Fruit fly (Drosophila melanogaster) whole organism, wandering third instar larva: Measurements from ENCODE around the gene CG12016.

Source experiments
- CG32264 ChIP-seq: fragments of 200-800 bp; sonication (Bioruptor generic); optimal IDR thresholded peaks from 2 replicates; lab custom pipeline; 2016; ENCODE audit warnings: missing biosample characterization, missing genetic modification characterization
- CG9705 ChIP-seq: fragments of 200-800 bp; sonication (Bioruptor generic); optimal IDR thresholded peaks from 2 replicates; lab custom pipeline; 2018; ENCODE audit warnings: missing biosample characterization, mild to moderate bottlenecking, missing genetic modification characterization
- CrebA ChIP-seq: fragments of 200-800 bp; sonication (Bioruptor generic); optimal IDR thresholded peaks from 2 replicates; lab custom pipeline; 2016; ENCODE audit warnings: missing biosample characterization, mild to moderate bottlenecking, missing genetic modification characterization, borderline replicate concordance
- Dfd ChIP-seq: fragments of >200 bp; optimal IDR thresholded peaks from 2 replicates; lab custom pipeline; 2017; ENCODE audit warnings: missing biosample characterization, missing genetic modification characterization
- Dif ChIP-seq: fragments of 200-275, 200-300 bp; sonication (Bioruptor generic); optimal IDR thresholded peaks from 2 replicates; lab custom pipeline; 2018; ENCODE audit warnings: missing biosample characterization, missing genetic modification characterization; ENCODE audit not compliant: partially characterized antibody
- GATAd ChIP-seq: sonication (Bioruptor generic); optimal IDR thresholded peaks from 2 replicates; lab custom pipeline; 2016; ENCODE audit warnings: missing biosample characterization, missing genetic modification characterization
- HLH106 ChIP-seq: fragments of 200-800 bp; optimal IDR thresholded peaks from 3 replicates; lab custom pipeline; 2019; ENCODE audit warnings: missing biosample characterization, mild to moderate bottlenecking, missing genetic modification characterization, moderate library complexity
- Hnf4 ChIP-seq: fragments of 200-800 bp; sonication (Bioruptor generic); optimal IDR thresholded peaks from 2 replicates; lab custom pipeline; 2016; ENCODE audit warnings: missing biosample characterization, mild to moderate bottlenecking, missing genetic modification characterization
- Hr78 ChIP-seq: fragments of >200 bp; optimal IDR thresholded peaks from 2 replicates; lab custom pipeline; 2017; ENCODE audit warnings: missing biosample characterization, missing genetic modification characterization
- Hr83 ChIP-seq: fragments of 200-300 bp; sonication (Bioruptor generic); optimal IDR thresholded peaks from 2 replicates; lab custom pipeline; 2016; ENCODE audit warnings: missing biosample characterization, mild to moderate bottlenecking, missing genetic modification characterization, moderate library complexity; ENCODE audit not compliant: poor library complexity, severe bottlenecking
- Myc ChIP-seq: fragments of >200 bp; optimal IDR thresholded peaks from 2 replicates; lab custom pipeline; 2017
- N ChIP-seq: fragments of >200 bp; optimal IDR thresholded peaks from 2 replicates; lab custom pipeline; 2018; ENCODE audit warnings: missing biosample characterization, missing external identifiers, missing genetic modification characterization
- Rel ChIP-seq, 2 experiments: fragments of 200-800 bp; sonication (Bioruptor generic) in 1 of 2; optimal IDR thresholded peaks; 2 replicates in 1 of 2; 3 replicates in 1 of 2; lab custom pipeline; 2016 to 2019; ENCODE audit warnings: mild to moderate bottlenecking in 2 of 2, missing biosample characterization in 2 of 2, missing genetic modification characterization in 2 of 2, moderate library complexity in 1 of 2
- Sp1 ChIP-seq: fragments of 200-800 bp; sonication (Bioruptor generic); optimal IDR thresholded peaks from 3 replicates; lab custom pipeline; 2019; ENCODE audit warnings: missing biosample characterization, mild to moderate bottlenecking, missing genetic modification characterization, moderate library complexity
- Vsx2 ChIP-seq: fragments of 200-300, 225-300 bp; sonication (Bioruptor generic); optimal IDR thresholded peaks from 2 replicates; lab custom pipeline; 2018; ENCODE audit warnings: missing biosample characterization, missing genetic modification characterization; ENCODE audit not compliant: partially characterized antibody
- br ChIP-seq: fragments of 200-800 bp; sonication (Bioruptor generic); optimal IDR thresholded peaks from 2 replicates; lab custom pipeline; 2016; ENCODE audit warnings: missing biosample characterization, missing genetic modification characterization
- brk ChIP-seq: fragments of 200-800 bp; sonication (Bioruptor generic); optimal IDR thresholded peaks from 2 replicates; lab custom pipeline; 2016; ENCODE audit warnings: missing biosample characterization, mild to moderate bottlenecking, missing genetic modification characterization
- dl ChIP-seq, 2 experiments: fragments of 175-275, 200-275 bp in 1 of 2; fragments of 200-275 bp in 1 of 2; sonication (Bioruptor generic); optimal IDR thresholded peaks; lab custom pipeline; 2018; ENCODE audit warnings: mild to moderate bottlenecking in 2 of 2, missing biosample characterization in 2 of 2, missing genetic modification characterization in 2 of 2, moderate library complexity in 2 of 2; ENCODE audit not compliant: partially characterized antibody in 2 of 2, insufficient read depth in 1 of 2
- dsf ChIP-seq: sonication (Bioruptor generic); optimal IDR thresholded peaks from 2 replicates; lab custom pipeline; 2016; ENCODE audit warnings: missing biosample characterization, missing genetic modification characterization, borderline replicate concordance
- ey ChIP-seq: fragments of 200-800 bp; sonication (Bioruptor generic); optimal IDR thresholded peaks from 2 replicates; lab custom pipeline; 2016; ENCODE audit warnings: missing biosample characterization, missing genetic modification characterization
- foxo ChIP-seq, 2 experiments: fragments of 200-800 bp; sonication (Bioruptor generic); optimal IDR thresholded peaks; 2 replicates in 1 of 2; 3 replicates in 1 of 2; lab custom pipeline; 2016 to 2017; ENCODE audit warnings: missing biosample characterization in 2 of 2, missing genetic modification characterization in 2 of 2
- fru ChIP-seq: fragments of 200-800 bp; sonication (Bioruptor generic); optimal IDR thresholded peaks from 3 replicates; lab custom pipeline; 2016; ENCODE audit warnings: missing biosample characterization, mild to moderate bottlenecking, missing genetic modification characterization
- h ChIP-seq: fragments of 200-800 bp; sonication (Bioruptor generic); optimal IDR thresholded peaks from 3 replicates; lab custom pipeline; 2016; ENCODE audit warnings: missing biosample characterization, mild to moderate bottlenecking, missing genetic modification characterization
- pan ChIP-seq: fragments of >200 bp; optimal IDR thresholded peaks from 2 replicates; lab custom pipeline; 2017
- psq ChIP-seq: fragments of 200-800 bp; sonication (Bioruptor generic); optimal IDR thresholded peaks from 3 replicates; lab custom pipeline; 2017; ENCODE audit warnings: missing biosample characterization, mild to moderate bottlenecking, missing genetic modification characterization, moderate library complexity
- rgr ChIP-seq: fragments of 200-800 bp; sonication (Bioruptor generic); optimal IDR thresholded peaks from 3 replicates; lab custom pipeline; 2016; ENCODE audit warnings: missing biosample characterization, mild to moderate bottlenecking, missing genetic modification characterization
- sv ChIP-seq: fragments of 200-800 bp; sonication (Bioruptor generic); optimal IDR thresholded peaks from 3 replicates; lab custom pipeline; 2016; ENCODE audit warnings: missing biosample characterization, missing genetic modification characterization

The CG12016 gene

DNA sequence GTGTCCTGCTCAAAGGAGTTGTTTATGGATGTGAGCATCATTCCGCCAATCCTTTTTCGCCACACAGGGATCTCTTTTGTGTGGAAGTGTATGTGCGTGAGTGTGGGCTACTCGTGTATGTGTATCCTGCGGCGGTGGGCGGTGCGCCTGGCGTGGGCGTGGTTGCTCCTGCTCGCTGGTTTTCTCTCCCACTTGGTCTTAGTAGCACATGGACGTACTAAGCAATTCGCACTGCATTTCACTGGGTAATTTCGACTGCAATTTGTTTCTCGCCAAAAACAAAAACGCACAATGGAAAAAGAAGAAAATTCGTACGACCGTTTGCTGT is 6.2 kb downstream of the CG12016 start:
- no peak for TF ChIP-seq Dif
- no peak for TF ChIP-seq psq (GFP tag; lab: Kevin White, UChicago)
- no peak for TF ChIP-seq h (GFP tag; lab: Kevin White, UChicago)
- no peak for TF ChIP-seq Hr78 (GFP tag; lab: Kevin White, UChicago)
- TF ChIP-seq, all 38 proteins: peak for 0

dm6 chr3L:3325925-3326903 is 6.9 kb downstream of the CG12016 start, which contains the start of gene Gtpx:
TSS of gene Gtpx (plus strand) at chr3L:3326265.
- TF ChIP-seq CG32264 (GFP tag; lab: Kevin White, UChicago) (no peak), HLH106 (tag; lab: Kevin White, UChicago) (peak; percentile 59), dsf (GFP tag; lab: Kevin White, UChicago) (no peak), h (GFP tag; lab: Kevin White, UChicago) (peak; percentile 66), GATAd (GFP tag; lab: Kevin White, UChicago) (no peak), Rel (GFP tag; optimal IDR thresholded peaks at IDR 0.05; lab: Kevin White, UChicago) (no peak), Rel (tag; optimal IDR thresholded peaks at IDR 0.05; lab: Kevin White, UChicago) (peak; percentile 70), ey (peak; percentile 57), CG9705 (GFP tag; lab: Kevin White, UChicago) (peak; percentile 56), br (GFP tag; lab: Kevin White, UChicago) (peak; percentile 32), Hr78 (GFP tag; lab: Kevin White, UChicago) (no peak), foxo (GFP tag; optimal IDR thresholded peaks at IDR 0.05; lab: Kevin White, UChicago) (peak in 1 of 2 experiments; percentile 68), pan (lab: Kevin White, UChicago) (no peak), psq (GFP tag; lab: Kevin White, UChicago) (peak; percentile 37), sv (GFP tag; lab: Kevin White, UChicago) (peak; percentile 25), Dfd (no peak), fru (GFP tag; lab: Kevin White, UChicago) (peak; percentile 35), Hr83 (GFP tag; lab: Kevin White, UChicago) (peak; percentile 73), Hnf4 (peak; percentile 78), rgr (GFP tag; lab: Kevin White, UChicago) (peak; percentile 43), Myc (lab: Kevin White, UChicago) (peak; percentile 76), Sp1 (GFP tag; lab: Kevin White, UChicago) (peak; percentile 47), CrebA (GFP tag; lab: Kevin White, UChicago) (no peak)

DNA sequence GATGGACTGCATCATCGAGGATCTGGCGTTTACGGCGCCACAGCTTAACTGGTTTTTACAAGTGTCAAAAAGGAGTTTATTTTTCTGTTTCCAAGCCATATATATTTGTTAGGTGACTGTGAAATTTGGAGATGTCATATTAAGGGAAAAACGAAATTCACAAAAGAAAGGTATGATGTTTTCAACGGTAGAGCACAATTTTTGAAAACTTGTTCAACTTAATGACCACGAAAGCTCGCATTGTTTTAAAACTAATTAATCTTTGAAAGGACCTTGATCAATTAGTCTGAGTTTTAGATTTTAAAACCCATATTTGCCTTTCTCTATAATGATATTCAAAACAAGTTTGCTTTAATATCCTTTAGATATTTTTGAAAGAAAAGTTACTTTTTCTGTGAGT is 9.4 kb downstream of the CG12016 start, which contains the start of gene Strip:
TSS of gene Strip (minus strand) at position 101 of the 400 bp plus-strand sequence.
- TF ChIP-seq Sp1 (GFP tag; lab: Kevin White, UChicago) (no peak), Hr78 (GFP tag; lab: Kevin White, UChicago) (no peak)

DNA sequence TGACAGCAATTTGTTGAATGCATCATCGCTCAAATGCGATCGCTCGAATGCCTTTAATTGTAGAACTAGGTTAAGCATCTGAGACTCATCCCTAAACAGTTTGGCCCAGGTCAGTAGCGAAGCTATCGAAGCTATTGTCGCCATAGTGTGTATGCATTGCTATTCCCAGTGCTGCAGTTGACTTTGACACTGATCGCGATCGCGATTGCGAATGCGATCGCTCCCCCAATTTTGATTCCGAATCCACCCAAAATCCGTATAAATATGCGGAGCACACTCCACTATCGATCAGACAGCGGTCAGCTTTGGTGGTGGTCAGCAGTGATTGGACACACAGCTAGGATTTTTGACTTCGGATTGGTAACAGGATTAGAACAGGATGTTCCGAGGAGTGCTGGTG is 10.4 kb downstream of the CG12016 start, which contains the start of gene CG14961:
TSS of gene CG14961 (plus strand) at position 301 of the 400 bp plus-strand sequence.
- TF ChIP-seq N (GFP tag; lab: Kevin White, UChicago): no peak
- TF ChIP-seq dsf (GFP tag; lab: Kevin White, UChicago): no peak
- TF ChIP-seq CG9705 (GFP tag; lab: Kevin White, UChicago): no peak
- no peak for TF ChIP-seq HLH106 (tag; lab: Kevin White, UChicago)
- TF ChIP-seq rgr (GFP tag; lab: Kevin White, UChicago): no peak

- TF ChIP-seq Hr83 (GFP tag; lab: Kevin White, UChicago) (peak; percentile 3), dl (GFP tag; optimal IDR thresholded peaks at IDR 0.05; lab: Kevin White, UChicago; ENCODE audit: insufficient read depth in 1 of 2, partially characterized antibody in 2 of 2) (peak; percentile 57 to 68), Myc (lab: Kevin White, UChicago) (no peak), Vsx2 (GFP tag; lab: Kevin White, UChicago) (peak; percentile 99), foxo (GFP tag; optimal IDR thresholded peaks at IDR 0.05; lab: Kevin White, UChicago) (peak in 1 of 2 experiments; percentile 32), Dif (peak; percentile 96), brk (GFP tag; lab: Kevin White, UChicago) (no peak)
Measured at dm6 chr3L:3334784-3335183, 15.4 kb downstream of the CG12016 start, which contains the start of gene CG14969. TSS of gene CG14969 (minus strand) at chr3L:3334978.
